Fruit fly (Drosophila melanogaster): ENCODE results near the gene CG14650.

The CG14650 gene

dm6 chr3R:4394654-4395581, 42.3 kb upstream of the CG14650 start (continued):
- TF ChIP-seq Ets96B (tag; optimal IDR thresholded peaks at IDR 0.05) (peak; percentile 87), CG34406 (GFP tag; optimal IDR thresholded peaks at IDR 0.05) (peak; percentile 94), CG8119 (GFP tag; IDR thresholded peaks at IDR 0.05) (peak; percentile 97), CG16779 (tag; optimal IDR thresholded peaks at IDR 0.05) (peak; percentile 88), CG11902 (GFP tag; optimal IDR thresholded peaks at IDR 0.05) (peak; percentile 91), esn (GFP tag; optimal IDR thresholded peaks at IDR 0.05) (peak; percentile 96), achi (GFP tag; optimal IDR thresholded peaks at IDR 0.05) (peak; percentile 93), CG11762 (GFP tag; optimal IDR thresholded peaks at IDR 0.05; ENCODE audit: insufficient read depth) (peak; percentile 87), fkh (GFP tag; optimal IDR thresholded peaks at IDR 0.05) (peak; percentile 89), CG1621 (tag; optimal IDR thresholded peaks at IDR 0.05) (peak; percentile 90), ss (GFP tag; optimal IDR thresholded peaks at IDR 0.05) (peak; percentile 68 to 76), CG8319 (GFP tag; optimal IDR thresholded peaks at IDR 0.05) (peak; percentile 83), CG8632 (GFP tag; optimal IDR thresholded peaks at IDR 0.05) (peak; percentile 92), Eip78C (GFP tag) (peak; percentile 99), dac (GFP tag; optimal IDR thresholded peaks at IDR 0.05) (peak; percentile 95), CG6808 (GFP tag; optimal IDR thresholded peaks at IDR 0.05) (peak; percentile 65), CG32006 (GFP tag; optimal IDR thresholded peaks at IDR 0.05) (peak; percentile 97), CG10669 (GFP tag; optimal IDR thresholded peaks at IDR 0.05) (peak; percentile 86), vri (GFP tag; optimal IDR thresholded peaks at IDR 0.05) (peak; percentile 97), CG6792 (GFP tag; optimal IDR thresholded peaks at IDR 0.05) (peak; percentile 93), lz (GFP tag; optimal IDR thresholded peaks at IDR 0.05) (peak; percentile 94), fd85E (GFP tag; optimal IDR thresholded peaks at IDR 0.05) (peak; percentile 83), acj6 (GFP tag; optimal IDR thresholded peaks at IDR 0.05) (peak; percentile 94), pdm3 (GFP tag; optimal IDR thresholded peaks at IDR 0.05) (peak; percentile 96), Eip93F (GFP tag; optimal IDR thresholded peaks at IDR 0.05) (peak; percentile 93), svp (GFP tag) (peak; percentile 98), cyc (GFP tag; optimal IDR thresholded peaks at IDR 0.05) (peak; percentile 95)

- TF ChIP-seq Blimp-1 (GFP tag; optimal IDR thresholded peaks at IDR 0.05) (peak; percentile 10), Eip78C (GFP tag) (peak; percentile 73), Met (GFP tag; optimal IDR thresholded peaks at IDR 0.05) (no peak), dsx (GFP tag; optimal IDR thresholded peaks at IDR 0.05; ENCODE audit: poor library complexity, severe bottlenecking) (peak; percentile 86), Sox14 (GFP tag; optimal IDR thresholded peaks at IDR 0.05) (peak; percentile 14)
These were observed 39.6 kb upstream of the CG14650 start, which contains the start of gene CG9855 for dm6 chr3R:4397403-4398079. TSS of gene CG9855 (minus strand) at chr3R:4397875.

dm6 chr3R:4399810-4400496, 37.2 kb upstream of the CG14650 start:
- TF ChIP-seq CG11294 (GFP tag; IDR thresholded peaks at IDR 0.05) (no peak), CG34406 (GFP tag; optimal IDR thresholded peaks at IDR 0.05) (no peak), spab (GFP tag; optimal IDR thresholded peaks at IDR 0.05) (no peak), CG16779 (tag; optimal IDR thresholded peaks at IDR 0.05) (no peak), Sox102F (GFP tag; optimal IDR thresholded peaks at IDR 0.05) (no peak), dsx (GFP tag; optimal IDR thresholded peaks at IDR 0.05; ENCODE audit: poor library complexity, severe bottlenecking) (no peak), Hr39 (GFP tag; optimal IDR thresholded peaks at IDR 0.05) (peak; percentile 30), lz (GFP tag; optimal IDR thresholded peaks at IDR 0.05) (no peak), Eip75B (GFP tag; optimal IDR thresholded peaks at IDR 0.05) (no peak), Hr4 (GFP tag; optimal IDR thresholded peaks at IDR 0.05) (peak; percentile 9), CG8632 (GFP tag; optimal IDR thresholded peaks at IDR 0.05) (peak; percentile 7), CG32006 (GFP tag; optimal IDR thresholded peaks at IDR 0.05) (peak; percentile 59), CG11902 (GFP tag; optimal IDR thresholded peaks at IDR 0.05) (no peak), CG6792 (GFP tag; optimal IDR thresholded peaks at IDR 0.05) (no peak), Blimp-1 (GFP tag; optimal IDR thresholded peaks at IDR 0.05) (peak; percentile 2), salr (GFP tag; optimal IDR thresholded peaks at IDR 0.05) (peak in 1 of 2 experiments; percentile 52), ss (GFP tag; optimal IDR thresholded peaks at IDR 0.05) (peak in 1 of 2 experiments; percentile 51), net (GFP tag; optimal IDR thresholded peaks at IDR 0.05) (no peak), CG8319 (GFP tag; optimal IDR thresholded peaks at IDR 0.05) (no peak), pdm3 (GFP tag; optimal IDR thresholded peaks at IDR 0.05) (peak; percentile 40), eg (GFP tag; IDR thresholded peaks at IDR 0.05) (peak; percentile 23; the same call in 1 of the 3 replicates), topi (GFP tag; optimal IDR thresholded peaks at IDR 0.05) (peak; percentile 5), fd85E (GFP tag; optimal IDR thresholded peaks at IDR 0.05) (no peak), CG9139 (GFP tag; optimal IDR thresholded peaks at IDR 0.05) (no peak)
